Worm (Caenorhabditis elegans): Measurements from ENCODE around the gene F53C3.6.

The F53C3.6 gene

DNA sequence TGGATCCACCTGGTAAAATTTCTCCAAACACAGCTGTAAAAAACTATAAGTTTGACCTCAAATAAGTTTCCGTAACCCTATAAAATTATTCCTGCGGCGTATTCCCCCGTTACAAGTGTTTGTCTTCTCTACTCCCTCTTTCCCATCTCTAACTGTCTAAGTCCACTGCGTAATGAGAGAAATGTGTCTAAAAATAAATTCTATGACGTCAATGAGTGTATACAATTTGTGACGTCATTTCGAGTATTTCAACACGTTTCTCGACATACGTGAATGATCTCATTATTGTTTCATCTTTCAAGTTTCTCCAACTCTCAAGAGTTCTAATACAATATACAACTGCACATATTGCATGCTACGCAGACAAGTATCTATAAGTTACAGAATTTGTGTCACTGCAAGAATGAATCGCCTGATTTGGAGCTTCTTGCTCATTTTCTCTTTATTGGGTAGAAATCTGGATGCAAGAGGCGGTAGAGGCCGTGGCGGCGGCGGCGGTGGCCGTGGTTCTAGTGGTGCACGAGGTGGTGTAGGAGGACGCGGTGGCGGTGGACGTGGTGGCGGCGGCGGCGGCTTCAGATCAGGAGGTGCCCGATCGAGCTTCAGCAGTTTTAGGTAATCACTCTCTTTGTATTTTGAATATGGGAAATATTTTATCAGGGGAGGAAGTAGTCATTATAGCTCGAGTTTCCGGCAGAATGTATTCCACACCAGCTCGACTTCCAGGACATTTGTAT, at the start of gene F53C3.6:
Gene F53C3.6 (plus strand): TSS at position 385 of the 737 bp plus-strand sequence.
- TF ChIP-seq ztf-11 (tag; optimal IDR thresholded peaks at IDR 0.05) (no peak), fos-1 (tag; optimal IDR thresholded peaks at IDR 0.05) (no peak), nhr-43 (tag; optimal IDR thresholded peaks at IDR 0.05; ENCODE audit: poor library complexity, severe bottlenecking) (no peak), nfya-1 (tag; optimal IDR thresholded peaks at IDR 0.05; ENCODE audit: insufficient read depth) (peak; percentile 65), daf-12 (tag; optimal IDR thresholded peaks at IDR 0.05) (no peak), jun-1 (tag; optimal IDR thresholded peaks at IDR 0.05) (peak; percentile 33), nhr-28 (tag; optimal IDR thresholded peaks at IDR 0.05) (no peak), pqm-1 (tag; optimal IDR thresholded peaks at IDR 0.05) (peak; percentile 16), mdl-1 (tag; optimal IDR thresholded peaks at IDR 0.05) (peak; percentile 16), fkh-2 (tag; optimal IDR thresholded peaks at IDR 0.05) (no peak), lin-39 (tag; optimal IDR thresholded peaks at IDR 0.05) (peak; percentile 4), egl-27 (tag; optimal IDR thresholded peaks at IDR 0.05) (peak; percentile 40), lin-15B (tag; optimal IDR thresholded peaks at IDR 0.05) (no peak), nhr-76 (tag; optimal IDR thresholded peaks at IDR 0.05) (no peak), egl-5 (tag; optimal IDR thresholded peaks at IDR 0.05) (peak; percentile 52), elt-2 (tag; optimal IDR thresholded peaks at IDR 0.05) (peak; percentile 44), ceh-28 (tag; optimal IDR thresholded peaks at IDR 0.05) (peak; percentile 37), nhr-25 (tag; optimal IDR thresholded peaks at IDR 0.05) (peak; percentile 42)

DNA sequence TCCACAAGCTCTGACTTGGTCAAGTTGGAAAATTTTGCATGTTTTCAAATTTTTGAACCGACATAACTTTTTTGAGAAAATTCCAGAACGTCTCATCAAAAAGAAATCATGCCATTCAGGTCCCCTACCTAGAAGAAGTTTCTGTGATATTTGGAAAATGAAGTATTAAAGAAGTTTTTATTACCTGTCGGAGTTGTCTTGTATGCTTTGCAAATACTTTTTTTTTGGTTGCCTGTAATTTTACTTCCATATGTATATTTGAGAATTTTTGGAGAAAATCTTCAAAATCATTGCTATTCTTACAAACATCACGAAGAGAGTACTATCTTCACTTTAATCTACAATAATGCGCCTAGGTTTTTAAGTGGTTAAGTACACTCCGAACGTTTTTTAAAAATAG, 47.3 kb upstream of the F53C3.6 start, which contains the start of gene nhr-72:
Gene nhr-72 (minus strand): TSS at position 101 of the 400 bp plus-strand sequence.
- no peak for TF ChIP-seq elt-2 (tag; optimal IDR thresholded peaks at IDR 0.05)
- TF ChIP-seq snpc-4 (tag; optimal IDR thresholded peaks at IDR 0.05), result no peak
- no peak for TF ChIP-seq ceh-82 (tag; optimal IDR thresholded peaks at IDR 0.05)
- no peak for TF ChIP-seq tbx-2 (tag; optimal IDR thresholded peaks at IDR 0.05)
- no peak for TF ChIP-seq pqm-1 (tag; optimal IDR thresholded peaks at IDR 0.05)
- TF ChIP-seq ztf-4 (tag; optimal IDR thresholded peaks at IDR 0.05), result no peak
- no peak for TF ChIP-seq sea-2 (GFP tag; optimal IDR thresholded peaks at IDR 0.05)
- TF ChIP-seq nhr-43 (tag; optimal IDR thresholded peaks at IDR 0.05; ENCODE audit: poor library complexity, severe bottlenecking), result no peak
- no peak for TF ChIP-seq ceh-16 (tag; optimal IDR thresholded peaks at IDR 0.05)
- no peak for TF ChIP-seq R02D3.7 (tag; optimal IDR thresholded peaks at IDR 0.05)
- no peak for TF ChIP-seq eor-1 (tag; optimal IDR thresholded peaks at IDR 0.05)
- no peak for TF ChIP-seq nhr-25 (tag; optimal IDR thresholded peaks at IDR 0.05)
- no peak for TF ChIP-seq nhr-67 (tag; optimal IDR thresholded peaks at IDR 0.05)
- TF ChIP-seq ceh-28 (tag; optimal IDR thresholded peaks at IDR 0.05), result no peak
- TF ChIP-seq nhr-237 (tag; optimal IDR thresholded peaks at IDR 0.05), result no peak
- no peak for TF ChIP-seq unc-62 (GFP tag; optimal IDR thresholded peaks at IDR 0.05)
- no peak for TF ChIP-seq mdl-1 (tag; optimal IDR thresholded peaks at IDR 0.05)

DNA sequence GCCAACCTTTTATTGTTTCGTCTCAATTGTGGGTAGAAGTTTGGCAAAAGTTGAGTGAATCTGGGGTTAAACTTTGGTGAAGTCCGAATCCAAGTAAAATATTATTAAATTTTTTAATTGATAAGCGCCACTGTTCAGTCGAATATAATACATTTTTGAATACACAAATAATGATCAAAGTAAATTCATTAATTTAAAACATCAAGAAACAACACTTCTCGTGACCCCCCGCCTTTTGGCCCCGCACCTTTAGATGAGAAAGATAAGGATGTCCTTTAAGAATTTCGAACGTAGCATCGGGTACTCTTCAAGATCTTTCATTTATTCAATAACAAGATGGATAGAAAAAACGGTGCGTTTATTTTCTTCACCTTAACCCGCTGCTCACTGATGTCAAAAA, 45.3 kb upstream of the F53C3.6 start, which contains the start of gene nhr-257:
Gene nhr-257 (plus strand): TSS at position 301 of the 400 bp plus-strand sequence.
- TF ChIP-seq egl-27 (tag; optimal IDR thresholded peaks at IDR 0.05), result no peak
- no peak for TF ChIP-seq egl-5 (tag; optimal IDR thresholded peaks at IDR 0.05)
- no peak for TF ChIP-seq nhr-28 (tag; optimal IDR thresholded peaks at IDR 0.05)
- TF ChIP-seq nhr-237 (tag; optimal IDR thresholded peaks at IDR 0.05), result no peak
- TF ChIP-seq aly-2 (tag; optimal IDR thresholded peaks at IDR 0.05), result no peak
- TF ChIP-seq jun-1 (tag; optimal IDR thresholded peaks at IDR 0.05), result no peak
- no peak for TF ChIP-seq fkh-2 (tag; optimal IDR thresholded peaks at IDR 0.05)
- TF ChIP-seq snpc-4 (tag; optimal IDR thresholded peaks at IDR 0.05), result no peak
- no peak for TF ChIP-seq sea-2 (GFP tag; optimal IDR thresholded peaks at IDR 0.05)

DNA sequence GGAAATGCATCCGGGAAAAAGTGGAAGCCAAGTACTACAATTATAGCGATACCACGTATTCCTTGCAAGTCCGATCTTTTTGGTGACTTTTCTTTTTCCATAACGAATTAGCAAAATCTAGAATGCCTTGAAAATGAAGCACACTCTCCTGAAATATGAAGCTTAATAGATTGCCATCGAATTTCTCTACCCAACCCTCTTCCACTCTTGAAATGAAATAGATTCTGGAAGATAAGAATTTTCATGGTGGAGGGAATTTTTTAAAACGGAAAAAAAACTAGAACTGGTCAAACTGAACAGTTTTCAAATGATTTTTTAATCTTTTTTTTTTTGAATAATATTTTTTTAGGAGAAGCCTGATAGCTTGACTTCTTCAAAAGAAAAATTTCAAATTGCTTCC, 37.1 kb upstream of the F53C3.6 start, which contains the start of gene oac-11:
Gene oac-11 (minus strand): TSS at position 101 of the 400 bp plus-strand sequence.
- TF ChIP-seq jun-1 (tag; optimal IDR thresholded peaks at IDR 0.05), result no peak
- no peak for TF ChIP-seq nhr-43 (tag; optimal IDR thresholded peaks at IDR 0.05; ENCODE audit: poor library complexity, severe bottlenecking)
- TF ChIP-seq zag-1 (tag; optimal IDR thresholded peaks at IDR 0.05), result no peak
- TF ChIP-seq nhr-28 (tag; optimal IDR thresholded peaks at IDR 0.05), result no peak
- TF ChIP-seq snpc-4 (tag; optimal IDR thresholded peaks at IDR 0.05), result no peak
- no peak for TF ChIP-seq egl-27 (tag; optimal IDR thresholded peaks at IDR 0.05)
- no peak for TF ChIP-seq egl-5 (tag; optimal IDR thresholded peaks at IDR 0.05)
- no peak for TF ChIP-seq nhr-12 (tag; optimal IDR thresholded peaks at IDR 0.05)
- TF ChIP-seq R02D3.7 (tag; optimal IDR thresholded peaks at IDR 0.05), result no peak
- no peak for TF ChIP-seq elt-3 (tag; optimal IDR thresholded peaks at IDR 0.05)
- no peak for TF ChIP-seq sea-2 (GFP tag; optimal IDR thresholded peaks at IDR 0.05)
- TF ChIP-seq ZK546.5 (tag; optimal IDR thresholded peaks at IDR 0.05), result no peak
- no peak for TF ChIP-seq daf-12 (tag; optimal IDR thresholded peaks at IDR 0.05)
- TF ChIP-seq skn-1 (tag; optimal IDR thresholded peaks at IDR 0.05), result no peak

All from whole organism, L3 larva.